Worm (Caenorhabditis elegans): Measurements from ENCODE around the gene T05A8.8.
A peak's percentile ranks its signal among the peaks of the same experiment; 100 is the strongest.

T05A8.8 gene

ce11 chrII:2751278-2751677, 14.8 kb downstream of the T05A8.8 start:
- no peak for TF ChIP-seq him-1 (tag; optimal IDR thresholded peaks at IDR 0.05)
- TF ChIP-seq dao-5 (tag; optimal IDR thresholded peaks at IDR 0.05) = no peak
- no peak for TF ChIP-seq W03F9.2 (tag; optimal IDR thresholded peaks at IDR 0.05)

ce11 chrII:2752536-2752935, 16.1 kb downstream of the T05A8.8 start, which contains the start of gene F29A7.6:
F29A7.6 (minus strand) TSS chrII:2752611.
- no peak for TF ChIP-seq him-1 (tag; optimal IDR thresholded peaks at IDR 0.05)
- TF ChIP-seq W03F9.2 (tag; optimal IDR thresholded peaks at IDR 0.05) = peak; percentile 76

- TF ChIP-seq him-1 (tag; optimal IDR thresholded peaks at IDR 0.05) = no peak
- TF ChIP-seq W03F9.2 (tag; optimal IDR thresholded peaks at IDR 0.05) = no peak
- TF ChIP-seq dao-5 (tag; optimal IDR thresholded peaks at IDR 0.05) = no peak
Observed at ce11 chrII:2752999-2753398, 16.5 kb downstream of the T05A8.8 start, which contains the start of gene F29A7.3. F29A7.3 (plus strand) TSS chrII:2753299.

- TF ChIP-seq him-1 (tag; optimal IDR thresholded peaks at IDR 0.05) = no peak
- no peak for TF ChIP-seq W03F9.2 (tag; optimal IDR thresholded peaks at IDR 0.05)
- no peak for TF ChIP-seq dao-5 (tag; optimal IDR thresholded peaks at IDR 0.05)
Observed at ce11 chrII:2754595-2754994, 18.1 kb downstream of the T05A8.8 start.

ce11 chrII:2756351-2756750, 19.9 kb downstream of the T05A8.8 start:
- TF ChIP-seq him-1 (tag; optimal IDR thresholded peaks at IDR 0.05) (no peak), dao-5 (tag; optimal IDR thresholded peaks at IDR 0.05) (no peak), W03F9.2 (tag; optimal IDR thresholded peaks at IDR 0.05) (no peak)

ce11 chrII:2757954-2758353, 21.5 kb downstream of the T05A8.8 start, which contains the start of gene F29A7.8:
F29A7.8 (minus strand) TSS chrII:2758054.
- TF ChIP-seq him-1 (tag; optimal IDR thresholded peaks at IDR 0.05) (no peak), W03F9.2 (tag; optimal IDR thresholded peaks at IDR 0.05) (no peak), dao-5 (tag; optimal IDR thresholded peaks at IDR 0.05) (no peak)

ce11 chrII:2758476-2758875, 22.0 kb downstream of the T05A8.8 start, which contains the start of gene fbxb-107:
fbxb-107 (plus strand) TSS chrII:2758772.
- no peak for TF ChIP-seq dao-5 (tag; optimal IDR thresholded peaks at IDR 0.05)
- no peak for TF ChIP-seq W03F9.2 (tag; optimal IDR thresholded peaks at IDR 0.05)
- TF ChIP-seq him-1 (tag; optimal IDR thresholded peaks at IDR 0.05) = no peak

- TF ChIP-seq dao-5 (tag; optimal IDR thresholded peaks at IDR 0.05) (no peak), W03F9.2 (tag; optimal IDR thresholded peaks at IDR 0.05) (no peak), him-1 (tag; optimal IDR thresholded peaks at IDR 0.05) (no peak)
Observed at ce11 chrII:2762108-2762507, 25.6 kb downstream of the T05A8.8 start, which contains the start of gene fbxb-106. fbxb-106 (plus strand) TSS chrII:2762408.

ce11 chrII:2764664-2765063, 28.2 kb downstream of the T05A8.8 start, which contains the start of gene fbxb-108:
fbxb-108 (plus strand) TSS chrII:2764964.
- TF ChIP-seq dao-5 (tag; optimal IDR thresholded peaks at IDR 0.05) = no peak
- no peak for TF ChIP-seq him-1 (tag; optimal IDR thresholded peaks at IDR 0.05)
- no peak for TF ChIP-seq W03F9.2 (tag; optimal IDR thresholded peaks at IDR 0.05)

ce11 chrII:2766331-2766730, 29.9 kb downstream of the T05A8.8 start, which contains the start of gene F08D12.15:
F08D12.15 (plus strand) TSS chrII:2766631.
- no peak for TF ChIP-seq him-1 (tag; optimal IDR thresholded peaks at IDR 0.05)
- TF ChIP-seq dao-5 (tag; optimal IDR thresholded peaks at IDR 0.05) = no peak
- TF ChIP-seq W03F9.2 (tag; optimal IDR thresholded peaks at IDR 0.05) = no peak

- TF ChIP-seq W03F9.2 (tag; optimal IDR thresholded peaks at IDR 0.05) (no peak), him-1 (tag; optimal IDR thresholded peaks at IDR 0.05) (no peak), dao-5 (tag; optimal IDR thresholded peaks at IDR 0.05) (no peak)
Observed at ce11 chrII:2769021-2769420, 32.5 kb downstream of the T05A8.8 start, which contains the start of gene F08D12.7. F08D12.7 (minus strand) TSS chrII:2769121.

- no peak for TF ChIP-seq W03F9.2 (tag; optimal IDR thresholded peaks at IDR 0.05)
- no peak for TF ChIP-seq dao-5 (tag; optimal IDR thresholded peaks at IDR 0.05)
- no peak for TF ChIP-seq him-1 (tag; optimal IDR thresholded peaks at IDR 0.05)
Observed at ce11 chrII:2770788-2771187, 34.3 kb downstream of the T05A8.8 start, which contains the start of gene fbxb-105. fbxb-105 (minus strand) TSS chrII:2770888.

ce11 chrII:2772166-2772565, 35.7 kb downstream of the T05A8.8 start, which contains the start of gene sdz-10:
sdz-10 (minus strand) TSS chrII:2772266.
- TF ChIP-seq W03F9.2 (tag; optimal IDR thresholded peaks at IDR 0.05) (no peak), dao-5 (tag; optimal IDR thresholded peaks at IDR 0.05) (no peak), him-1 (tag; optimal IDR thresholded peaks at IDR 0.05) (no peak)

- TF ChIP-seq W03F9.2 (tag; optimal IDR thresholded peaks at IDR 0.05) = no peak
- no peak for TF ChIP-seq him-1 (tag; optimal IDR thresholded peaks at IDR 0.05)
Observed at ce11 chrII:2773534-2773933, 37.1 kb downstream of the T05A8.8 start, which contains the start of gene sdz-9. sdz-9 (minus strand) TSS chrII:2773634.

- TF ChIP-seq W03F9.2 (tag; optimal IDR thresholded peaks at IDR 0.05) (no peak), him-1 (tag; optimal IDR thresholded peaks at IDR 0.05) (no peak), dao-5 (tag; optimal IDR thresholded peaks at IDR 0.05) (no peak)
Observed at ce11 chrII:2774904-2775303, 38.4 kb downstream of the T05A8.8 start, which contains the start of gene fbxb-111. fbxb-111 (minus strand) TSS chrII:2775004.

Measured in whole organism, L4/young adult.